Worm (Caenorhabditis elegans) whole organism, young adult: ENCODE data around the gene ZC84.6.

Experiments
- B0261.1 ChIP-seq: sonication (generic microtip); optimal IDR thresholded peaks from 2 replicates; lab custom pipeline; 2016; ENCODE audit warnings: mild to moderate bottlenecking, missing genetic modification characterization, moderate library complexity, missing compliant biosample characterization
- C06A6.2 ChIP-seq: fragments of 200-800 bp; sonication (Bioruptor generic); conservative IDR thresholded peaks from 2 replicates; pipeline ENCODE4 v1.3.6; 2022; ENCODE audit warnings: missing genetic modification characterization, missing compliant biosample characterization
- D2030.7 ChIP-seq: fragments of 200-800 bp; sonication (Bioruptor generic); IDR thresholded peaks from 2 replicates; pipeline ENCODE4 v1.3.6; 2022; ENCODE audit warnings: missing genetic modification reagents, missing genetic modification characterization, missing compliant biosample characterization
- F22D6.2 ChIP-seq: sonication (generic microtip); optimal IDR thresholded peaks from 2 replicates; lab custom pipeline; 2016; ENCODE audit warnings: mild to moderate bottlenecking, missing genetic modification characterization, missing compliant biosample characterization
- F33H1.4 ChIP-seq: fragments of 200-800 bp; sonication (Bioruptor generic); IDR thresholded peaks from 2 replicates; pipeline ENCODE4 v1.3.6; 2022; ENCODE audit warnings: missing genetic modification reagents, missing genetic modification characterization, missing compliant biosample characterization
- F52B5.7 ChIP-seq: sonication (generic microtip); optimal IDR thresholded peaks from 2 replicates; lab custom pipeline; 2016; ENCODE audit warnings: mild to moderate bottlenecking, missing genetic modification characterization, missing compliant biosample characterization
- Y53F4B.3 ChIP-seq: fragments of 200-800 bp; sonication (Bioruptor generic); IDR thresholded peaks from 2 replicates; pipeline ENCODE4 v1.3.6; 2022; ENCODE audit warnings: missing genetic modification reagents, missing genetic modification characterization, missing compliant biosample characterization
- Y53G8AR.9 ChIP-seq: fragments of 200-800 bp; sonication (Bioruptor generic); conservative IDR thresholded peaks from 2 replicates; pipeline ENCODE4 v1.3.6; 2022; ENCODE audit warnings: missing genetic modification reagents, missing genetic modification characterization, missing compliant biosample characterization
- akir-1 ChIP-seq: fragments of 200-800 bp; sonication (Bioruptor generic); optimal IDR thresholded peaks from 2 replicates; lab custom pipeline; 2018; ENCODE audit warnings: mild to moderate bottlenecking, missing genetic modification characterization, moderate library complexity, missing compliant biosample characterization
- aptf-3 ChIP-seq: fragments of 200-800 bp; sonication (Bioruptor generic); IDR thresholded peaks from 2 replicates; pipeline ENCODE4 v1.3.6; 2022; ENCODE audit warnings: missing genetic modification characterization, missing compliant biosample characterization
- atf-7 ChIP-seq: sonication (generic microtip); optimal IDR thresholded peaks from 2 replicates; lab custom pipeline; 2017; ENCODE audit warnings: mild to moderate bottlenecking, missing genetic modification characterization, missing compliant biosample characterization
- bed-1 ChIP-seq: fragments of 200-800 bp; sonication (Bioruptor generic); IDR thresholded peaks from 2 replicates; pipeline ENCODE4 v1.3.6; 2022; ENCODE audit warnings: missing genetic modification reagents, missing genetic modification characterization, missing compliant biosample characterization
- bed-2 ChIP-seq: fragments of 200-800 bp; sonication (Bioruptor generic); IDR thresholded peaks from 2 replicates; pipeline ENCODE4 v1.3.6; 2022; ENCODE audit warnings: missing genetic modification reagents, missing genetic modification characterization, missing compliant biosample characterization
- ceh-100 ChIP-seq: fragments of 200-800 bp; sonication (Bioruptor generic); IDR thresholded peaks from 2 replicates; pipeline ENCODE4 v1.3.6; 2022; ENCODE audit warnings: missing genetic modification reagents, missing genetic modification characterization, missing compliant biosample characterization
- ceh-58 ChIP-seq: fragments of 200-800 bp; sonication (Bioruptor generic); IDR thresholded peaks from 2 replicates; pipeline ENCODE4 v1.3.6; 2022; ENCODE audit warnings: missing genetic modification characterization, missing compliant biosample characterization
- ceh-79 ChIP-seq: sonication (generic microtip); optimal IDR thresholded peaks from 2 replicates; lab custom pipeline; 2017; ENCODE audit warnings: mild to moderate bottlenecking, missing genetic modification characterization, missing compliant biosample characterization
- ceh-91 ChIP-seq: fragments of 200-800 bp; sonication (Bioruptor generic); IDR thresholded peaks from 2 replicates; pipeline ENCODE4 v1.3.6; 2022; ENCODE audit warnings: missing genetic modification reagents, missing genetic modification characterization, missing compliant biosample characterization
- dpl-1 ChIP-seq: fragments of 150-350 bp; optimal IDR thresholded peaks from 2 replicates; lab custom pipeline; 2014; ENCODE audit warnings: missing biosample characterization, missing genetic modification reagents, missing genetic modification characterization
- efl-1 ChIP-seq: fragments of 150-350 bp; optimal IDR thresholded peaks from 2 replicates; lab custom pipeline; 2014; ENCODE audit warnings: missing biosample characterization, missing genetic modification reagents, missing genetic modification characterization
- ekl-4 ChIP-seq: fragments of 200-800 bp; sonication (Bioruptor generic); IDR thresholded peaks from 2 replicates; pipeline ENCODE4 v1.3.6; 2022; ENCODE audit warnings: missing genetic modification reagents, missing genetic modification characterization, missing compliant biosample characterization
- fkh-3 ChIP-seq: sonication (generic microtip); optimal IDR thresholded peaks from 2 replicates; lab custom pipeline; 2016; ENCODE audit warnings: mild to moderate bottlenecking, missing genetic modification characterization, missing compliant biosample characterization
- hrde-1 ChIP-seq: sonication (generic microtip); optimal IDR thresholded peaks from 2 replicates; lab custom pipeline; 2016; ENCODE audit warnings: missing genetic modification characterization, mild to moderate bottlenecking, missing compliant biosample characterization, moderate library complexity, missing genotype, missing genetic modification reagents, borderline replicate concordance
- lin-54 ChIP-seq: fragments of 200-800 bp; sonication (Bioruptor generic); optimal IDR thresholded peaks from 2 replicates; lab custom pipeline; 2018; ENCODE audit warnings: mild to moderate bottlenecking, missing genetic modification characterization, missing compliant biosample characterization
- lir-1 ChIP-seq: fragments of 200-800 bp; sonication (Bioruptor generic); conservative IDR thresholded peaks from 2 replicates; pipeline ENCODE4 v1.3.6; 2022; ENCODE audit warnings: missing genetic modification reagents, missing genetic modification characterization, missing compliant biosample characterization
- madf-10 ChIP-seq: sonication (generic microtip); optimal IDR thresholded peaks from 2 replicates; lab custom pipeline; 2016; ENCODE audit warnings: mild to moderate bottlenecking, missing genetic modification characterization, missing compliant biosample characterization
- mcd-1 ChIP-seq: fragments of 200-800 bp; sonication (Bioruptor generic); IDR thresholded peaks from 2 replicates; pipeline ENCODE4 v1.3.6; 2022; ENCODE audit warnings: missing genetic modification reagents, missing genetic modification characterization, missing compliant biosample characterization
- mes-4 ChIP-seq: sonication (generic microtip); optimal IDR thresholded peaks from 2 replicates; lab custom pipeline; 2016; ENCODE audit warnings: missing genotype, missing genetic modification characterization, missing compliant biosample characterization
- nfyb-1 ChIP-seq: fragments of 200-800 bp; sonication (Bioruptor generic); IDR thresholded peaks from 2 replicates; pipeline ENCODE4 v1.3.6; 2022; ENCODE audit warnings: missing genetic modification reagents, missing genetic modification characterization, missing compliant biosample characterization
- nhr-120 ChIP-seq: fragments of 200-800 bp; sonication (Bioruptor generic); IDR thresholded peaks from 2 replicates; pipeline ENCODE4 v1.3.6; 2022; ENCODE audit warnings: missing genetic modification characterization, missing compliant biosample characterization
- nhr-179 ChIP-seq: sonication (generic microtip); optimal IDR thresholded peaks from 2 replicates; lab custom pipeline; 2016; ENCODE audit warnings: mild to moderate bottlenecking, missing genetic modification characterization, missing compliant biosample characterization
- nhr-90 ChIP-seq: sonication (generic microtip); optimal IDR thresholded peaks from 2 replicates; lab custom pipeline; 2016; ENCODE audit warnings: missing genotype, mild to moderate bottlenecking, missing genetic modification characterization, missing compliant biosample characterization
- pha-4 ChIP-seq: fragments of 150-350 bp; sonication (generic microtip); optimal IDR thresholded peaks from 2 replicates; lab custom pipeline; 2014; ENCODE audit warnings: missing biosample characterization, missing genetic modification reagents, missing genetic modification characterization
- rec-8 ChIP-seq, 2 experiments: sonication (generic microtip); optimal IDR thresholded peaks; 2 replicates each; lab custom pipeline; 2016; ENCODE audit warnings: mild to moderate bottlenecking in 2 of 2, missing genetic modification characterization in 2 of 2, missing genetic modification reagents in 2 of 2, missing genotype in 2 of 2, missing biosample characterization in 1 of 2, missing compliant biosample characterization in 1 of 2, moderate library complexity in 1 of 2
- sea-2 ChIP-seq: fragments of 200-800 bp; sonication (Bioruptor generic); IDR thresholded peaks from 2 replicates; pipeline ENCODE4 v1.3.6; 2022; ENCODE audit warnings: missing genetic modification characterization, missing compliant biosample characterization
- snpc-1.1 ChIP-seq: sonication (generic microtip); optimal IDR thresholded peaks from 2 replicates; lab custom pipeline; 2017; ENCODE audit warnings: missing genetic modification characterization, mild to moderate bottlenecking, missing compliant biosample characterization, antibody characterized with exemption, moderate library complexity, missing genotype, missing genetic modification reagents; ENCODE audit not compliant: insufficient read depth
- snpc-3.4 ChIP-seq: sonication (generic microtip); optimal IDR thresholded peaks from 2 replicates; lab custom pipeline; 2017; ENCODE audit warnings: missing genetic modification characterization, mild to moderate bottlenecking, missing compliant biosample characterization, antibody characterized with exemption, moderate library complexity, missing genotype, missing genetic modification reagents
- somi-1 ChIP-seq: fragments of 200-800 bp; sonication (Bioruptor generic); optimal IDR thresholded peaks from 2 replicates; lab custom pipeline; 2018; ENCODE audit warnings: mild to moderate bottlenecking, missing genetic modification characterization, missing compliant biosample characterization

Gene ZC84.6

ce11 chrIII:9201977-9202376 lies 2.5 kb upstream of the ZC84.6 start:
- no peak for TF ChIP-seq Y53G8AR.9 (GFP tag; lab: Robert Waterston, UW)
- TF ChIP-seq mes-4 = no peak
- no peak for TF ChIP-seq bed-1
- TF ChIP-seq F22D6.2 = no peak
- no peak for TF ChIP-seq nfyb-1 (GFP tag; lab: Robert Waterston, UW)
- no peak for TF ChIP-seq akir-1 (GFP tag; lab: Kevin White, UChicago)
- no peak for TF ChIP-seq hrde-1 (tag; lab: Kevin White, UChicago)
- TF ChIP-seq B0261.1 = no peak
- TF ChIP-seq ceh-91 (GFP tag; lab: Robert Waterston, UW) = no peak
- TF ChIP-seq C06A6.2 = no peak
- no peak for TF ChIP-seq lin-54 (GFP tag; lab: Kevin White, UChicago)
- no peak for TF ChIP-seq somi-1 (GFP tag; lab: Kevin White, UChicago)
- TF ChIP-seq ceh-58 (GFP tag; lab: Robert Waterston, UW) = no peak
- no peak for TF ChIP-seq Y53F4B.3
- TF ChIP-seq nhr-90 (tag; lab: Kevin White, UChicago) = no peak
- TF ChIP-seq F52B5.7 = no peak
- no peak for TF ChIP-seq ceh-100 (GFP tag; lab: Robert Waterston, UW)
- no peak for TF ChIP-seq madf-10 (tag; lab: Kevin White, UChicago)
- TF ChIP-seq D2030.7 = no peak
- no peak for TF ChIP-seq F33H1.4 (GFP tag; lab: Robert Waterston, UW)

- TF ChIP-seq dpl-1 (GFP tag; lab: Kevin White, UChicago) (peak; percentile 64), C06A6.2 (no peak), sea-2 (GFP tag; lab: Robert Waterston, UW) (no peak), mcd-1 (GFP tag; lab: Robert Waterston, UW) (peak; percentile 24; the same call in 1 of the 2 replicates), efl-1 (peak; percentile 68)
Measured at ce11 chrIII:9191091-9191490, 8.4 kb downstream of the ZC84.6 start, which contains the start of gene cls-3. TSS of gene cls-3 (minus strand) at chrIII:9191109.

- TF ChIP-seq ekl-4 (GFP tag; lab: Robert Waterston, UW) = no peak
- no peak for TF ChIP-seq nhr-120 (GFP tag; lab: Robert Waterston, UW)
- no peak for TF ChIP-seq ceh-79 (tag; lab: Kevin White, UChicago)
- no peak for TF ChIP-seq Y53G8AR.9 (GFP tag; lab: Robert Waterston, UW)
- TF ChIP-seq bed-2 (GFP tag; lab: Robert Waterston, UW) = no peak
- no peak for TF ChIP-seq fkh-3 (tag; lab: Kevin White, UChicago)
- TF ChIP-seq lir-1 = no peak
- no peak for TF ChIP-seq aptf-3 (GFP tag; lab: Robert Waterston, UW)
- TF ChIP-seq pha-4 = no peak
- TF ChIP-seq nhr-179 (tag; lab: Kevin White, UChicago) = no peak
- TF ChIP-seq snpc-1.1 = no peak
- TF ChIP-seq hrde-1 (tag; lab: Kevin White, UChicago) = no peak
- no peak for TF ChIP-seq F33H1.4 (GFP tag; lab: Robert Waterston, UW)
- TF ChIP-seq snpc-3.4 (tag; lab: Kevin White, UChicago) = no peak
- TF ChIP-seq rec-8 (tag; optimal IDR thresholded peaks at IDR 0.05; lab: Kevin White, UChicago) = no peak
- no peak for TF ChIP-seq ceh-100 (GFP tag; lab: Robert Waterston, UW)
- no peak for TF ChIP-seq atf-7 (tag; lab: Kevin White, UChicago)
Measured at ce11 chrIII:9185722-9186121, 13.8 kb downstream of the ZC84.6 start, which contains the start of gene ZC84.7. TSS of gene ZC84.7 (plus strand) at chrIII:9186022.
